Fruit fly (Drosophila melanogaster): Measurements from ENCODE around the gene Srx.
A peak's percentile ranks its signal among the peaks of the same experiment; 100 is the strongest.

Gene Srx

dm6 chrX:17844623-17845022, 12.2 kb upstream of the Srx start, which contains the start of the genes CG8142 and Ucp4A (continued):
- TF ChIP-seq sens (GFP tag) (peak; percentile 86), D19B (GFP tag; optimal IDR thresholded peaks at IDR 0.05) (peak; percentile 76), CrebB (tag; optimal IDR thresholded peaks at IDR 0.05) (peak; percentile 66), bsh (GFP tag; optimal IDR thresholded peaks at IDR 0.05) (peak; percentile 21 to 92), PHDP (tag; optimal IDR thresholded peaks at IDR 0.05) (peak; percentile 90), ato (GFP tag; IDR thresholded peaks at IDR 0.05; ENCODE audit: partially characterized antibody) (no peak), sim (GFP tag; IDR thresholded peaks at IDR 0.05) (peak; percentile 91), her (GFP tag; optimal IDR thresholded peaks at IDR 0.05) (no peak), CG10274 (GFP tag; optimal IDR thresholded peaks at IDR 0.05) (peak; percentile 60), Doc3 (GFP tag; IDR thresholded peaks at IDR 0.05; ENCODE audit: partially characterized antibody) (no peak), CG4424 (GFP tag; optimal IDR thresholded peaks at IDR 0.05) (peak; percentile 91), CG3847 (GFP tag; IDR thresholded peaks at IDR 0.05) (peak; percentile 98), zf30C (GFP tag; optimal IDR thresholded peaks at IDR 0.05) (peak; percentile 91), pho (GFP tag; optimal IDR thresholded peaks at IDR 0.05) (peak; percentile 40), CG14441 (GFP tag; IDR thresholded peaks at IDR 0.05) (peak; percentile 97), klu (GFP tag; IDR thresholded peaks at IDR 0.05) (peak; percentile 93), Scr (GFP tag; IDR thresholded peaks at IDR 0.05; ENCODE audit: partially characterized antibody) (peak; percentile 40), HmgZ (tag; optimal IDR thresholded peaks at IDR 0.05) (peak; percentile 85), Neu2 (GFP tag; optimal IDR thresholded peaks at IDR 0.05; ENCODE audit: borderline replicate concordance) (no peak), ro (GFP tag; IDR thresholded peaks at IDR 0.05) (peak; percentile 90), NK7.1 (GFP tag; optimal IDR thresholded peaks at IDR 0.05) (no peak), CG34376 (GFP tag; optimal IDR thresholded peaks at IDR 0.05) (peak; percentile 75), CG11723 (GFP tag; optimal IDR thresholded peaks at IDR 0.05) (peak; percentile 66), CG17568 (GFP tag; optimal IDR thresholded peaks at IDR 0.05) (no peak), Gug (GFP tag; IDR thresholded peaks at IDR 0.05) (peak; percentile 92), CG12155 (GFP tag; optimal IDR thresholded peaks at IDR 0.05) (peak; percentile 89), gce (GFP tag; IDR thresholded peaks at IDR 0.05) (peak; percentile 89), sens-2 (GFP tag; IDR thresholded peaks at IDR 0.05) (peak; percentile 87), lilli (GFP tag; optimal IDR thresholded peaks at IDR 0.05) (peak; percentile 87), CTCF (GFP tag; optimal IDR thresholded peaks at IDR 0.05) (no peak), CG17385 (GFP tag; optimal IDR thresholded peaks at IDR 0.05) (peak; percentile 79), Poxn (GFP tag; IDR thresholded peaks at IDR 0.05) (peak; percentile 84), org-1 (GFP tag; optimal IDR thresholded peaks at IDR 0.05) (peak; percentile 70), abd-A (tag; optimal IDR thresholded peaks at IDR 0.05) (no peak), sc (optimal IDR thresholded peaks at IDR 0.05) (no peak), sc (GFP tag; optimal IDR thresholded peaks at IDR 0.05) (peak; percentile 79), Drgx (GFP tag; IDR thresholded peaks at IDR 0.05) (peak; percentile 94), fd102C (GFP tag; optimal IDR thresholded peaks at IDR 0.05) (no peak), Hand (GFP tag; optimal IDR thresholded peaks at IDR 0.05) (peak; percentile 41), cg (GFP tag; optimal IDR thresholded peaks at IDR 0.05) (no peak), CG14014 (GFP tag; IDR thresholded peaks at IDR 0.05) (peak; percentile 95), crc (GFP tag; optimal IDR thresholded peaks at IDR 0.05) (no peak), cad (GFP tag; optimal IDR thresholded peaks at IDR 0.05) (no peak), CG5953 (GFP tag; IDR thresholded peaks at IDR 0.05) (peak; percentile 80), CG7745 (tag; optimal IDR thresholded peaks at IDR 0.05) (no peak), CG11695 (GFP tag; IDR thresholded peaks at IDR 0.05) (peak; percentile 94), D (optimal IDR thresholded peaks at IDR 0.05) (no peak), D (GFP tag; optimal IDR thresholded peaks at IDR 0.05) (peak; percentile 89), Dref (GFP tag; IDR thresholded peaks at IDR 0.05) (peak; percentile 70), HLH54F (GFP tag; optimal IDR thresholded peaks at IDR 0.05) (peak; percentile 54), CG17328 (GFP tag; IDR thresholded peaks at IDR 0.05) (peak; percentile 96), CG12219 (GFP tag; optimal IDR thresholded peaks at IDR 0.05) (peak; percentile 64), en (GFP tag; optimal IDR thresholded peaks at IDR 0.05) (no peak)
